Worm (Caenorhabditis elegans) whole organism, mixed stage, embryonic: ENCODE results near the gene col-42.
A peak's percentile ranks its signal among the peaks of the same experiment; 100 is the strongest.

Source experiments
- M03D4.4 ChIP-seq: sonication (generic microtip); optimal IDR thresholded peaks from 2 replicates; lab custom pipeline; 2017; ENCODE audit warnings: mild to moderate bottlenecking, missing genetic modification characterization, missing compliant biosample characterization
- bed-3 ChIP-seq: fragments of 200-800 bp; sonication (Bioruptor generic); optimal IDR thresholded peaks from 3 replicates; lab custom pipeline; 2018; ENCODE audit warnings: mild to moderate bottlenecking, missing genetic modification characterization, moderate library complexity, missing compliant biosample characterization
- blmp-1 ChIP-seq: fragments of 150-350 bp; optimal IDR thresholded peaks from 2 replicates; lab custom pipeline; 2014; ENCODE audit warnings: missing biosample characterization, missing genetic modification characterization
- ceh-39 ChIP-seq: fragments of 150-350 bp; optimal IDR thresholded peaks from 2 replicates; lab custom pipeline; 2014; ENCODE audit warnings: missing biosample characterization, missing genetic modification characterization
- ceh-43 ChIP-seq: fragments of 200-800 bp; sonication (Bioruptor generic); optimal IDR thresholded peaks from 2 replicates; lab custom pipeline; 2018; ENCODE audit warnings: mild to moderate bottlenecking, missing genetic modification characterization, moderate library complexity, missing compliant biosample characterization
- ceh-83 ChIP-seq: fragments of 200-800 bp; sonication (Bioruptor generic); optimal IDR thresholded peaks from 2 replicates; lab custom pipeline; 2018; ENCODE audit warnings: mild to moderate bottlenecking, missing genetic modification characterization, missing compliant biosample characterization
- ces-1 ChIP-seq: fragments of 150-350 bp; optimal IDR thresholded peaks from 2 replicates; lab custom pipeline; 2014; ENCODE audit warnings: missing biosample characterization, missing genetic modification reagents, missing genetic modification characterization
- cnd-1 ChIP-seq: fragments of 200-800 bp; sonication (Bioruptor generic); optimal IDR thresholded peaks from 2 replicates; lab custom pipeline; 2018; ENCODE audit warnings: mild to moderate bottlenecking, missing genetic modification characterization, missing compliant biosample characterization
- drap-1 ChIP-seq: fragments of 200-800 bp; sonication (Bioruptor generic); optimal IDR thresholded peaks from 3 replicates; lab custom pipeline; 2018; ENCODE audit warnings: mild to moderate bottlenecking, missing genetic modification characterization, missing compliant biosample characterization
- elt-1 ChIP-seq: sonication (generic microtip); optimal IDR thresholded peaks from 2 replicates; lab custom pipeline; 2017; ENCODE audit warnings: missing genetic modification characterization, mild to moderate bottlenecking, missing compliant biosample characterization, antibody characterized with exemption, moderate library complexity, borderline replicate concordance; ENCODE audit not compliant: insufficient read depth
- elt-3 ChIP-seq: fragments of 150-350 bp; optimal IDR thresholded peaks from 2 replicates; lab custom pipeline; 2014; ENCODE audit warnings: missing biosample characterization, missing genetic modification characterization
- flh-1 ChIP-seq: fragments of 200-800 bp; sonication (Bioruptor generic); optimal IDR thresholded peaks from 2 replicates; lab custom pipeline; 2018; ENCODE audit warnings: mild to moderate bottlenecking, missing genetic modification characterization, moderate library complexity, missing compliant biosample characterization
- ham-2 ChIP-seq: fragments of 200-800 bp; sonication (Bioruptor generic); optimal IDR thresholded peaks from 2 replicates; lab custom pipeline; 2018; ENCODE audit warnings: mild to moderate bottlenecking, missing genetic modification characterization, missing compliant biosample characterization
- hlh-1 ChIP-seq: fragments of 150-350 bp; optimal IDR thresholded peaks from 2 replicates; lab custom pipeline; 2014; ENCODE audit warnings: missing biosample characterization, missing genetic modification reagents, missing genetic modification characterization
- lin-13 ChIP-seq: fragments of 150-350 bp; optimal IDR thresholded peaks from 2 replicates; lab custom pipeline; 2014; ENCODE audit warnings: missing biosample characterization, missing genetic modification characterization
- lin-32 ChIP-seq: fragments of 200-800 bp; sonication (Bioruptor generic); optimal IDR thresholded peaks from 2 replicates; lab custom pipeline; 2018; ENCODE audit warnings: mild to moderate bottlenecking, missing genetic modification characterization, missing compliant biosample characterization
- lsy-2 ChIP-seq: fragments of 150-350 bp; optimal IDR thresholded peaks from 2 replicates; lab custom pipeline; 2014; ENCODE audit warnings: missing biosample characterization, missing genetic modification characterization
- mab-5 ChIP-seq: fragments of 150-350 bp; optimal IDR thresholded peaks from 2 replicates; lab custom pipeline; 2014; ENCODE audit warnings: missing biosample characterization, missing genetic modification characterization
- mep-1 ChIP-seq: fragments of 150-350 bp; optimal IDR thresholded peaks from 2 replicates; lab custom pipeline; 2017; ENCODE audit warnings: missing biosample characterization, missing genetic modification reagents, missing genetic modification characterization, inconsistent platforms
- mls-2 ChIP-seq: sonication (generic microtip); optimal IDR thresholded peaks from 2 replicates; lab custom pipeline; 2016; ENCODE audit warnings: mild to moderate bottlenecking, missing genetic modification characterization, moderate library complexity, missing compliant biosample characterization
- nhr-12 ChIP-seq: fragments of 150-350 bp; optimal IDR thresholded peaks from 2 replicates; lab custom pipeline; 2014; ENCODE audit warnings: missing biosample characterization, missing genetic modification characterization
- nhr-2 ChIP-seq: fragments of 150-350 bp; optimal IDR thresholded peaks from 2 replicates; lab custom pipeline; 2014; ENCODE audit warnings: missing biosample characterization, missing genetic modification characterization
- nhr-237 ChIP-seq: fragments of 150-350 bp; optimal IDR thresholded peaks from 2 replicates; lab custom pipeline; 2014; ENCODE audit warnings: missing biosample characterization, missing genetic modification characterization
- nhr-28 ChIP-seq: fragments of 150-350 bp; optimal IDR thresholded peaks from 2 replicates; lab custom pipeline; 2014; ENCODE audit warnings: missing biosample characterization, missing genetic modification characterization
- nhr-76 ChIP-seq: sonication (generic microtip); optimal IDR thresholded peaks from 2 replicates; lab custom pipeline; 2017; ENCODE audit warnings: missing biosample characterization, missing genetic modification characterization
- pha-4 ChIP-seq: fragments of 150-350 bp; optimal IDR thresholded peaks from 2 replicates; lab custom pipeline; 2018; ENCODE audit warnings: missing biosample characterization, missing genetic modification reagents, missing genetic modification characterization
- sem-2 ChIP-seq: fragments of 200-800 bp; sonication (Bioruptor generic); optimal IDR thresholded peaks from 2 replicates; lab custom pipeline; 2018; ENCODE audit warnings: mild to moderate bottlenecking, missing genetic modification characterization, missing compliant biosample characterization
- snpc-4 ChIP-seq: fragments of 150-350 bp; optimal IDR thresholded peaks from 2 replicates; lab custom pipeline; 2014; ENCODE audit warnings: missing biosample characterization, missing genetic modification characterization
- sptf-1 ChIP-seq: sonication (generic microtip); optimal IDR thresholded peaks from 2 replicates; lab custom pipeline; 2017; ENCODE audit warnings: mild to moderate bottlenecking, missing genetic modification characterization, moderate library complexity, missing compliant biosample characterization
- tbx-8 ChIP-seq: fragments of 200-800 bp; sonication (Bioruptor generic); optimal IDR thresholded peaks from 2 replicates; lab custom pipeline; 2018; ENCODE audit warnings: mild to moderate bottlenecking, missing genetic modification characterization, moderate library complexity, missing compliant biosample characterization
- unc-120 ChIP-seq: sonication (generic microtip); optimal IDR thresholded peaks from 2 replicates; lab custom pipeline; 2017; ENCODE audit warnings: missing genetic modification characterization, missing compliant biosample characterization; ENCODE audit not compliant: poor library complexity, severe bottlenecking
- unc-39 ChIP-seq: fragments of 150-350 bp; optimal IDR thresholded peaks from 2 replicates; lab custom pipeline; 2014; ENCODE audit warnings: missing biosample characterization, missing genetic modification characterization
- unc-62 ChIP-seq: fragments of 150-350 bp; optimal IDR thresholded peaks from 2 replicates; lab custom pipeline; 2014; ENCODE audit warnings: missing biosample characterization, missing genetic modification reagents, missing genetic modification characterization
- zip-8 ChIP-seq: fragments of 150-350 bp; optimal IDR thresholded peaks from 2 replicates; lab custom pipeline; 2014; ENCODE audit warnings: missing biosample characterization, missing genetic modification characterization
- ztf-11 ChIP-seq: fragments of 150-350 bp; optimal IDR thresholded peaks from 2 replicates; lab custom pipeline; 2014; ENCODE audit warnings: missing biosample characterization, missing genetic modification characterization

The col-42 gene

DNA sequence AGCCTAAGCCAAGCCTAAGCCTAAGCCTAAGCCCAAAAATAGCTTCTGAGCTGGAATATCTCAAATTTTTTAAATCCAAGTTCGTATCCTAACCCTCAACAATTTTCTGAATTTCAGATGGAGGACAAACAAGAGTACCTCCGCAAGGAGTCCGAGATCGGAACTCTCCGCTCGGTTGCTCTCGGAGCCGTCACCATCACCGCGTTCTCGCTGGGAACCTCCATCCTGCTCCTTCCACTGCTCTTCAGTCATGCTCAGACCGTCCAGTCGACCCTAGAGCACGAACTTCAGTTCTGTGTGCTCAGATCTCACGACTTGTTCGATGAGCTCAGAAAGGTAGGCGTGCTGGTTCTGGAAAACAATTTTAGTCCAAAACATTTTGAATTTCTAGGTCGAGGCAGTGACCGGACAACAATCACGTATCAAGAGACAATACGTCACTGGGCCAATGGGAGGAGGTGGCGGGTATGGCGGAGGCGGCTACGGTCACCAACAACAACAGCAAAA, at the start of gene col-42:
Gene col-42 (plus strand): TSS at position 118 of the 507 bp plus-strand sequence.
- TF ChIP-seq mls-2 (tag; lab: Kevin White, UChicago) (no peak), unc-120 (no peak), nhr-2 (tag; lab: Kevin White, UChicago) (no peak), pha-4 (tag; lab: Kevin White, UChicago) (no peak), ceh-39 (no peak), nhr-28 (tag; lab: Kevin White, UChicago) (no peak), elt-1 (tag; lab: Kevin White, UChicago) (no peak), mep-1 (tag; lab: Kevin White, UChicago) (no peak), unc-62 (no peak), bed-3 (GFP tag; lab: Kevin White, UChicago) (no peak), nhr-237 (tag; lab: Kevin White, UChicago) (no peak), elt-3 (tag; lab: Kevin White, UChicago) (no peak), blmp-1 (tag; lab: Kevin White, UChicago) (no peak), tbx-8 (no peak), zip-8 (tag; lab: Kevin White, UChicago) (no peak), cnd-1 (tag; lab: Kevin White, UChicago) (no peak), nhr-12 (tag; lab: Kevin White, UChicago) (no peak), sem-2 (GFP tag; lab: Kevin White, UChicago) (no peak), ceh-83 (GFP tag; lab: Kevin White, UChicago) (no peak)

DNA sequence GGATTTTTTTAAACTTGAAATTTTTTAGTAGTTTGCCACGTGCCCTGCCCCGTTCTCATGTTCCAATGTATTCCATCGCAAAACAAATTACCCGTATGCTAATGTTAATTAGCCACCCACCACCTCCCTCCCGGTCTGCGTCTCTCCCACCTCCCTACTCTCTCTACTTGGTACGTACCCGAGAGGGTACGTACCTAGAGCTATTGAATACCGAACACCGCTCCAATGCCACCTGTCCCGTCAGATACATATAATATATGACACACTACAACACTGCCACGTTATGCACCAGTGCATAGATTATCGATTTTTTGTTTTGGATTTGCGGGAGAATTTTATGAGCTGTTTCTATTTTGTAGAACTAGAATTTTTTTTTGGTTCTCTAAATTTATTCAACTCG, 48.7 kb upstream of the col-42 start:
- TF ChIP-seq M03D4.4 (tag; lab: Kevin White, UChicago), result no peak
- no peak for TF ChIP-seq elt-1 (tag; lab: Kevin White, UChicago)
- peak; percentile 64 for TF ChIP-seq mls-2 (tag; lab: Kevin White, UChicago)
- no peak for TF ChIP-seq ceh-83 (GFP tag; lab: Kevin White, UChicago)
- peak; percentile 37 for TF ChIP-seq mep-1 (tag; lab: Kevin White, UChicago)
- TF ChIP-seq lsy-2 (tag; lab: Kevin White, UChicago), result no peak
- TF ChIP-seq nhr-28 (tag; lab: Kevin White, UChicago), result no peak
- peak; percentile 38 for TF ChIP-seq sptf-1 (tag; lab: Kevin White, UChicago)
- TF ChIP-seq tbx-8, result no peak
- no peak for TF ChIP-seq sem-2 (GFP tag; lab: Kevin White, UChicago)
- TF ChIP-seq drap-1 (GFP tag; lab: Kevin White, UChicago), result peak; percentile 53
- peak; percentile 53 for TF ChIP-seq ceh-43 (GFP tag; lab: Kevin White, UChicago)
- TF ChIP-seq blmp-1 (tag; lab: Kevin White, UChicago), result no peak
- peak; percentile 87 for TF ChIP-seq ham-2 (GFP tag; lab: Kevin White, UChicago)
- TF ChIP-seq pha-4 (tag; lab: Kevin White, UChicago), result no peak
- no peak for TF ChIP-seq ztf-11 (tag; lab: Kevin White, UChicago)
- no peak for TF ChIP-seq snpc-4 (tag; lab: Kevin White, UChicago)
- no peak for TF ChIP-seq unc-39 (tag; lab: Kevin White, UChicago)
- TF ChIP-seq lin-13 (tag; lab: Kevin White, UChicago), result no peak
- TF ChIP-seq nhr-237 (tag; lab: Kevin White, UChicago), result no peak
- no peak for TF ChIP-seq zip-8 (tag; lab: Kevin White, UChicago)
- TF ChIP-seq hlh-1 (tag; lab: Kevin White, UChicago), result peak; percentile 61
- peak; percentile 78 for TF ChIP-seq ces-1 (GFP tag; lab: Kevin White, UChicago)
- peak; percentile 24 for TF ChIP-seq lin-32 (GFP tag; lab: Kevin White, UChicago)
- TF ChIP-seq cnd-1 (tag; lab: Kevin White, UChicago), result peak; percentile 29
- TF ChIP-seq unc-62, result peak; percentile 52
- no peak for TF ChIP-seq flh-1 (GFP tag; lab: Kevin White, UChicago)
- peak; percentile 64 for TF ChIP-seq ceh-39
- no peak for TF ChIP-seq mab-5
- TF ChIP-seq nhr-76 (tag; lab: Kevin White, UChicago), result no peak
- no peak for TF ChIP-seq elt-3 (tag; lab: Kevin White, UChicago)
- TF ChIP-seq unc-120, result peak; percentile 2
- peak; percentile 91 for TF ChIP-seq nhr-2 (tag; lab: Kevin White, UChicago)
- no peak for TF ChIP-seq nhr-12 (tag; lab: Kevin White, UChicago)

DNA sequence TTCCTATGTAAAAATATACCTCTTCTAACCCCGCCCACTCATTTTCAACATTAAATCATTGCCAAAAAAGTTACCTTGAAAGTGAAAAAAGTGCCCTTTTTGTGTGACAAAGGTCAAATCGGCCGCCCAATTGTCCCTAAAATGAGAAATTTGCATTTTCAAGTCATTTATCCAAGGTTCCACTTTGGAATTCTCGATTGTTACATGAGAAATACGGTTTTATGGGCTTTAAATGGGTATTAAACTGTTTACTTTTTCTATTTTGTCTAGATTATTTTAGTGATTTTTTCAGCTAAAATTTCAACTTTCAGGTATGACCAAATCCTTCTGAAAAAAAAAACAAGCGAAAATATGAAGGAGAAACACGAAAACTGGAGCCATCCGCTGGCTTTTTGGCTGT, 45.8 kb upstream of the col-42 start, which contains the start of gene grdn-1:
Gene grdn-1 (plus strand): TSS at position 301 of the 400 bp plus-strand sequence.
- TF ChIP-seq pha-4 (tag; lab: Kevin White, UChicago) (no peak), ceh-39 (no peak), lin-13 (tag; lab: Kevin White, UChicago) (no peak), M03D4.4 (tag; lab: Kevin White, UChicago) (no peak), ces-1 (GFP tag; lab: Kevin White, UChicago) (no peak), mep-1 (tag; lab: Kevin White, UChicago) (no peak), ceh-43 (GFP tag; lab: Kevin White, UChicago) (no peak), sem-2 (GFP tag; lab: Kevin White, UChicago) (no peak), nhr-237 (tag; lab: Kevin White, UChicago) (no peak), mab-5 (no peak), elt-3 (tag; lab: Kevin White, UChicago) (no peak), bed-3 (GFP tag; lab: Kevin White, UChicago) (no peak)
